Fruit fly (Drosophila melanogaster) Kc167 (cell line): ENCODE measurements around the gene CG12811.

Experiments
- Myc ChIP-seq: fragments of >200 bp; optimal IDR thresholded peaks from 2 replicates; lab custom pipeline; 2017; ENCODE audit warnings: missing external identifiers
- Sin3A ChIP-seq: fragments of >200 bp; optimal IDR thresholded peaks from 2 replicates; lab custom pipeline; 2018; ENCODE audit warnings: missing external identifiers

DNA sequence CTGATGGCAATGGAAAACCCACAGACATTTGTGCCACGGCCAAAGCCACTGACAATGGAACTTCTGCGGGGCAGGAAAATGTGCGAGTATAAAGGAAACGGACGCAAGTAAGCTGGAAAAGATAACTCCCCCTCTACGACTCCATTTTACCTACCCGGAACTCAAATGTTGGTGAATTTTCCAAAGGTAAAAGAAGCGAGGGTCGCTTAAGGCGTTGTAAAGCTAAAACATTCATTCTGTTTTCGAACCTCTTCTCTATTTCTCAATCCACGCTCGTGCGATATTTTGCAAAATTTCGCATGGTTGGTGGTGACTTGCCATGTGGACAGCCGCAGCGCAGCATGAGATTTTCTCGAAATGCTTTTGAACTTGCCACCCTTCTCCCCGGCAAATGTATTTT lies 8.1 kb upstream of the CG12811 start:
- TF ChIP-seq Myc (lab: Kevin White, UChicago) = no peak
- no peak for TF ChIP-seq Sin3A (lab: Kevin White, UChicago)
